Worm (Caenorhabditis elegans): ENCODE results near the gene Y56A3A.2.

Gene Y56A3A.2

DNA sequence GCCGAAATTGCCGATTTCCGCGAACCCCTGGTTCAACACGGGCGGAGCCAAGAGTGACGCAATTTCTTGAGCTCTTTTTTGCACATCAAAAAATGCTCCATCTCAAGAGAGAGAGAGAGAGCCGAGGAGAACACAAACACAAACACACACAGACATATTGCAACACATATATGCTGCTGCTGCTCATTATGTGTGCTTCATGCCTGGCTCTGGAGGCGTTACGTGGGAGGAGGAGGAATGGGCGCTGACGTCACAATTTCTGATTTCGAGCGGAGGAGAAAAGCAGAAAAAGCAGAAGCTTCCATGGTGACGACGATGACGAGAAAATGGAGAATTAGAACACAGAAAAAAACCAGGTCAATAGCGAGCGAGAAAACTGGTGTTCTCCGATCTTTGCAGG lies 26.0 kb downstream of the Y56A3A.2 start:
- TF ChIP-seq ztf-23 (GFP tag; IDR thresholded peaks at IDR 0.05) (no peak), tab-1 (GFP tag; IDR thresholded peaks at IDR 0.05) (no peak), klf-2 (GFP tag; conservative IDR thresholded peaks at IDR 0.05) (no peak), med-1 (GFP tag; optimal IDR thresholded peaks at IDR 0.05; ENCODE audit: insufficient read depth) (no peak), cog-1 (tag; optimal IDR thresholded peaks at IDR 0.05) (no peak), flt-1 (GFP tag; IDR thresholded peaks at IDR 0.05) (no peak), ztf-29 (GFP tag; IDR thresholded peaks at IDR 0.05) (no peak), ref-1 (GFP tag; conservative IDR thresholded peaks at IDR 0.05) (no peak), T22C8.4 (GFP tag; IDR thresholded peaks at IDR 0.05) (no peak)

DNA sequence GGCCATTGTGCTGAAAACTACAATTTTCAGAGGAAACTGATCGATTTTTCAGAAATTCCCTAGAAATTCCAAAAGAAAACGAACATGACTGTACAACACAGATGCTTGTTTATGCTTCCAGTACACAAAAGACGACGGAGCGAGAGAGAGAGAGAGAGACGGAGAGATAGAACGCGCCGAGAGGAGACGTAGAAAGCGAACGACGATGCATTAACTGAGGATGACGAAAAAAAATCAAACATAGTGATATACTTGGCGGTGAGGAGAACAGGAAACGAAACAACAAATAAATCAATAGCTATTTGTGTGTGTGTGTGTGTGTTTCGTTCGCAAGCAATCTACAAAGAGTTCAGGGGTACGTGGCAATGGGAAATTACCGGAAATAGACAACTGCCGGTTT lies 27.3 kb downstream of the Y56A3A.2 start:
- TF ChIP-seq tab-1 (GFP tag; IDR thresholded peaks at IDR 0.05) (no peak), ztf-23 (GFP tag; IDR thresholded peaks at IDR 0.05) (no peak), cog-1 (tag; optimal IDR thresholded peaks at IDR 0.05) (no peak)

DNA sequence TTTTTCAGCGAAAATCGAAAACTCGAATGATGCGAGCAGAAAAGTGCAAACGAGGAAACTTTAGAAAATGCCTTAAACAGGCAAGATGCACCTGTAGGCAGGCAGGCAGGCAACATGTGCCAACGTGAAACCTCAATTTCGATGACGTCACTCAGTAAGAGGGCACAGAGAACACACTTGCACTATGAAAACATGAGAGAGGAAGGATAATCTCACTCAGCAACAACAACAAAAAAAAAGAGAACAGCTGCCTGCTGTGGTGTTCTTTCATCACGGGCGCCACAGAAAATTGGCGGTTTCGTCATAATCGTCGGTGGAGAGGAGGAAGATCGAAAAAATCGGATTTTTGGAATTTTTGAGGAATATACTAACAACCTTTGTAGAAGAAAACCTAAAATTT lies 27.9 kb downstream of the Y56A3A.2 start:
- TF ChIP-seq ztf-23 (GFP tag; IDR thresholded peaks at IDR 0.05) (no peak), tab-1 (GFP tag; IDR thresholded peaks at IDR 0.05) (0 out of 2 replicates have a peak, but pooled peaks have one; percentile 17)

DNA sequence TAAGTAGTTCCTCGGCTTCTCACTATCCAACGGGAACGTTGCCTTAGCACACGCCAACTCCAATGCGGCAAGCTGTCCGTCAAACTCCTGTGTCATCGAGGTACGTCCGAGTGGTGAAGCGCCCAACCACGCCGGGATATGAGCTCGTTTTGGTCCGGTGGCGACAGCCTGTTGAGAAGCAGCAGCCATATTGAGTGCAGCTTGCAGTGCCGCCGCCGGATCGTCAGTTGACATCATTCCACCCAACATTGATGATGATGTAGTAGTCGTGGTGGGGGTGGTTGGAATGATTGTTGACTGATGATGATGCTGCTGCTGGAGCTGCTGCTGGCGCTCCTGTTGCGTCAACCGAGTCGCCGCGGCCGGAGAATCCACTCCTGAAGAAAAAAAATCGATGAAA lies 28.6 kb downstream of the Y56A3A.2 start:
- no peak for TF ChIP-seq med-1 (GFP tag; optimal IDR thresholded peaks at IDR 0.05; ENCODE audit: insufficient read depth)

DNA sequence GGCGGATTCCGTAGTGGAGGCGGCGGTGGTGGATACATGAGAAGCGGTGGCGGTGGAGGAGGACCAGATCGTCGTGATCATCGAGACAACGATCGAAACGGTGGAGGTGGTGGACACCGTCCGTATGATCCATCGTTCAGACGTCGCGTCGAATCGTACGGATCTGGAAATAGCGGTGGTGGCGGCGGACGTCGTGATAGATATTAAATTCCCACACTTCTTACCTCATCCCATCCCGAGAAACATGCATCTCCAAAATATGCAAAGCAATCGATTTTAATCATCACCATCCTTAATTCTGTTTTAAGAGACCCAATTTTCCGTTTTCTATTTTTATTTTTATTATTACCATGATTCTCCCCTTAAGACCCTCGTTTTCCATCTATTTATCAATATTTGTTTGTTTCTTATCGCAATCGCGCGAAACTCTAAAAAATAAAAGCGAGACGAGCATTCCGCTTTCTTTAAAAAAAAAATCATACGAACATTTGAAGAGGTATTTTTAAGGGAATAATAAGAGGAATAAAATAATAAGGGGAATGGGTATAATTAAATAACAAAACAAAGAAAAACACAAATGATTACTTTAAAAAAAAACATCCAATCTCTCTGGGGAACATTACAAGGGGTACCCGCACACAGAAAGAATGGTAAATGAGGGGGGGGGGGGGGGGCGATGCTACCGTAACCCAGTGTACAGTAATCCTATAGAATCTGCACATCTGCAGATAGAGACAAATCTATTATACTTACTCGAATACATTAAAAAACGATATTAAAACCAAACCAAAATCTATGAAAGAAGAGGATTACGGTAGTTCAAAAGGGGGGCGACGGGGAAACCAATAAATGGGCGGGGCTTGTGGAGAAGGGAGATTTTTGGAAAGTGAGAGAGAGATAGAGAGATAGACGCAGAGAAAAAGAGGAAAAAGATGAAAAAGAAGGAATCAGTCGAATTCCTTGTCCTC lies 31.2 kb downstream of the Y56A3A.2 start:
- TF ChIP-seq ztf-29 (GFP tag; IDR thresholded peaks at IDR 0.05) = no peak
- 0 out of 2 replicates have a peak, but pooled peaks have one; percentile 9 for TF ChIP-seq T22C8.4 (GFP tag; IDR thresholded peaks at IDR 0.05)

DNA sequence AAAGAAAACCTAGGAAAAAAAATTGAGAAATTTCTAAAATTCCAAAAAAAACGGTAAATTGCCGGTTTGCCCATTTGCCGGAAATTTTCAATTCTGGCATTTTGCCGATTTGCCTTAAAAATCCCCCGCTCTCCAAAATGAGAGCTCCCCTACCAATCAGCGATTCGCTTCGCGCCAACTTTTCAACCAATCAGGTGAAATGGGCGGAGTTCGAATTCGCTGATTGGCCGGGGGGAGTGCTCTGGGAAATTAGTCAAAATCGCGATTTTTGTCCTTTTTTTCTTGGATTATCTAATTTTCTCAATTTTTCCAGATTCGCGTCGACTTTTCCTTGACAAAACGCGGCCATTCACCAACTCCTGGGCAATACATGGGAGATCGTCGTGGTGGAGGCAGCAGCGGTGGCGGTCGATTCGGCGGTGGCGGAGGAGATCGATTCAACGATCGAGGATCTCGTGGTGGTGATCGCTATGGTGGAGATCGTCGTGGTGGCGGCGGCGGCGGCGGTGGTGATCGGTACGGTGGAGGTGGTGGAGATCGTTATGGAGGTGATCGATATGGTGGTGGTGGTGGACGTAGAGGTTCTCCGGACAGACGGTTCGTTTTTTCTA lies 32.4 kb downstream of the Y56A3A.2 start:
- TF ChIP-seq ztf-29 (GFP tag; IDR thresholded peaks at IDR 0.05) (no peak), ztf-23 (GFP tag; IDR thresholded peaks at IDR 0.05) (peak; percentile 16; the same call in 1 of the 2 replicates)

DNA sequence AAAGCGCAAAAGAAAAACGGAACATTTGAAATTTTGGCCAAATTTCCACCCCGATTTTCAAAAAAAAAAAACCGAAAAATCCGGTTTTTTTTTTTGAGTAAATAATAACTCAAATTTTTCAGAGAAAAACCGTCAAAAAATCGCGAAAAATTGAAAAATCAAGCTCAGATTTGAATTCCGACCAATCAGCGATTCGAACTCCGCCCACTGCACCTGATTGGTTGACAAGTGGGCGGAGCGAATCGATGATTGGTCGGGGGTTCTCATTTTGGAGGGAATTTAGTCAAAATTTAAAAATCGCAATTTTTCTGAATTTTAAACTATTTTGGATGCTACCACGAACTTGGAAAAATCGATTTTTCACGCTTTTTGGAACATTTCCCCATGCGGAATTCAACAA lies 33.0 kb downstream of the Y56A3A.2 start:
- no peak for TF ChIP-seq klf-2 (GFP tag; conservative IDR thresholded peaks at IDR 0.05)
- TF ChIP-seq cog-1 (tag; optimal IDR thresholded peaks at IDR 0.05) = no peak
- TF ChIP-seq med-1 (GFP tag; optimal IDR thresholded peaks at IDR 0.05; ENCODE audit: insufficient read depth) = no peak
- no peak for TF ChIP-seq ztf-29 (GFP tag; IDR thresholded peaks at IDR 0.05)
- TF ChIP-seq tab-1 (GFP tag; IDR thresholded peaks at IDR 0.05) = no peak
- no peak for TF ChIP-seq T22C8.4 (GFP tag; IDR thresholded peaks at IDR 0.05)
- TF ChIP-seq ztf-23 (GFP tag; IDR thresholded peaks at IDR 0.05) = no peak
- no peak for TF ChIP-seq flt-1 (GFP tag; IDR thresholded peaks at IDR 0.05)
- no peak for TF ChIP-seq ref-1 (GFP tag; conservative IDR thresholded peaks at IDR 0.05)

DNA sequence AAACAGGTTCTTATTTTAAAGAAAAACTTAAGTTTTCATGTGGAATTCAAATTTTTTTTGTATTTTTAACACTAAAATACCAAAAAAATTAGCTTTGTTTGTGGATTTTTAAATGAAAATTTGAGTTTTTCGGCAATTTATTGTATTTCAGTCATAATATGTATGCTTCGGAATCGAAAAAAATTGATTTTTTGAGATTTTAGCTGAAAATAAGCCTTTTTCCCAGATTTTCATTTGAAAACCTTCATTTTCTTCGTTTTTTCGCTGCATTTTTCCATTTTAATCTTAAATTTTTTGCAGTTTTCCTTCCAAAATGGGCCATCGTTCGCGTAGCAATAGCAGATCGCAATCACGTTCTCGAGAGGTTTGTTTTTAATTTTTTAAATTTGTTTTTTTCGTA lies 35.9 kb downstream of the Y56A3A.2 start, which contains the start of gene rsp-8:
Gene rsp-8, plus strand, starts transcription at position 301 of the 400 bp plus-strand sequence.
- TF ChIP-seq T22C8.4 (GFP tag; IDR thresholded peaks at IDR 0.05) = no peak

DNA sequence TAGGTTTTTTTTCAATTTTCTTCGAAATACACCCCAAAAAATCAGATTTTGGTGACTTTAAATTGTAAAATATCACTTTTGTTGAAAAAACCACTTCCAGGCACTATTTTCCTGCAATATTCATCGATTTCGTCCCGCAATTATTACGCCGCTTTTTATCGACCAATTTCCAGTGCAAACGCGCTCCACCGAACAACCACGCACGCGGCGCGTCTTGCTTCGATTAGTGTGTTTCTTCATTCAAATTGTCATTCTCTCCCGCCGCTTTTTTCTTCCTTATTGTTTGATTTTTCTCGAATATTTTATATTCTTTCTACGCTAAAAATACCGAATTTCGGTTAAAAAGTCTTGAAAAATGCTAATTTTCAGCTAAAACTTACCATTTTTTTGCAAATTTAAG lies 36.4 kb downstream of the Y56A3A.2 start:
- TF ChIP-seq flt-1 (GFP tag; IDR thresholded peaks at IDR 0.05) = peak; percentile 74
- no peak for TF ChIP-seq med-1 (GFP tag; optimal IDR thresholded peaks at IDR 0.05; ENCODE audit: insufficient read depth)
- TF ChIP-seq klf-2 (GFP tag; conservative IDR thresholded peaks at IDR 0.05) = no peak
- TF ChIP-seq ztf-29 (GFP tag; IDR thresholded peaks at IDR 0.05) = no peak
- no peak for TF ChIP-seq cog-1 (tag; optimal IDR thresholded peaks at IDR 0.05)
- peak; percentile 86 for TF ChIP-seq T22C8.4 (GFP tag; IDR thresholded peaks at IDR 0.05)
- peak; percentile 55; the same call in 1 of the 2 replicates for TF ChIP-seq tab-1 (GFP tag; IDR thresholded peaks at IDR 0.05)
- no peak for TF ChIP-seq ref-1 (GFP tag; conservative IDR thresholded peaks at IDR 0.05)
- peak; percentile 64; the same call in 1 of the 2 replicates for TF ChIP-seq ztf-23 (GFP tag; IDR thresholded peaks at IDR 0.05)

DNA sequence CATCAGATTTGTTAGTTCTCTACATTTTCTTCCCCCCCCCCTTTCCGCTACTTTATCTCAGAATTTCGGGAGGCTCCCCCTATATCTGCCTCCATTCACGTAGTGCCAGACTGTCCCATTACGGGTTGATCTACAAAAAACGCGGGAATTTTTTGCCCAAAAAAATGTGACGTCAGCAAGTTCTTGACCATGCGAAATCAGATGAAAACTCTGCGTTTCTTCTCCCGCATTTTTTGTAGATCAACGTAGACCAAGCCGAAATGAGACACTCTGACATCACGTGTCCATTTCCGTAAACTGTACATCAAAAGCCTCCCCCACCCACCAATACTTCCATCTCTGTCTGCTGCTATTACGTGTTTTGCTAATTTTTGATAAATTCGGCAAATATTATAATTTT lies 37.5 kb downstream of the Y56A3A.2 start:
- no peak for TF ChIP-seq flt-1 (GFP tag; IDR thresholded peaks at IDR 0.05)
- no peak for TF ChIP-seq klf-2 (GFP tag; conservative IDR thresholded peaks at IDR 0.05)
- no peak for TF ChIP-seq med-1 (GFP tag; optimal IDR thresholded peaks at IDR 0.05; ENCODE audit: insufficient read depth)
- no peak for TF ChIP-seq cog-1 (tag; optimal IDR thresholded peaks at IDR 0.05)
- no peak for TF ChIP-seq tab-1 (GFP tag; IDR thresholded peaks at IDR 0.05)
- TF ChIP-seq ztf-29 (GFP tag; IDR thresholded peaks at IDR 0.05) = no peak
- TF ChIP-seq T22C8.4 (GFP tag; IDR thresholded peaks at IDR 0.05) = no peak
- no peak for TF ChIP-seq ztf-23 (GFP tag; IDR thresholded peaks at IDR 0.05)
- TF ChIP-seq ref-1 (GFP tag; conservative IDR thresholded peaks at IDR 0.05) = no peak

DNA sequence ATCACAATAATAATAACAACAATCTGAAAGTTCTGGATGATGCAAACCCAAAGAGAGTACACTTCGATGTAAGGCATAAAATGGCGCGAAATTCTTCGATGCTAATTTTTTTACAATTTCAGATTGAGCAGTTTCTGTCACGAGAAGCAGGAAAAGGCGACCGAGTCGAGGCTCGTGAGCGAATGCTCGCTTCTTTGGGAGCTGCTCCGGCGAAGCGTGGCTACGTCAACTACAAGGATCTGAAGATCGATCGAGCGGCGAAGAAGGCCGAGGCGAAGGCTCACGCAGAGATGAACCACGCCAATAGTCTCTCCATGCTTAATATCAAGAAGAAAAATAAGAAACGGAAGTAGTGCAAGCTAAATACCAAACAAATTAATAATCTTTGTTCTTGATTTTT lies 38.0 kb downstream of the Y56A3A.2 start:
- TF ChIP-seq flt-1 (GFP tag; IDR thresholded peaks at IDR 0.05) = no peak
- TF ChIP-seq T22C8.4 (GFP tag; IDR thresholded peaks at IDR 0.05) = no peak
- TF ChIP-seq ztf-23 (GFP tag; IDR thresholded peaks at IDR 0.05) = no peak
- no peak for TF ChIP-seq cog-1 (tag; optimal IDR thresholded peaks at IDR 0.05)
